Fruit fly (Drosophila melanogaster): ENCODE data around the gene gwl.

Gene gwl

DNA sequence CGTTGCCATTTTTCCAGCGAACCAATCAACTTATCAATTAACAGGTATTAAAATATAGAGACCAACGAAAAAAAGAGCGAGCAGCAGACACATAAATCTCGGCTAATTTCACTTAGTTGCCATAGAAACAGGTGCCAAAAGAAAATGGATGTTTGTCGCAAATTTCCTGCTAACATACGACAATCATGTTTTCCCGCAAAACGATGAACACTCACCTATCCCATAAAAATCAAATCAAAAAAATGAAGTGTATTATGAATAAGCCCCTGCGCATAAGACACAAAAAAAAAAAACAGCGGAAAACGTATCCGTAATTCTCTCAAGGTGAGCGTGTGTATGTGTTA is 4.4 kb upstream of the gwl start:
- TF ChIP-seq CrebA (GFP tag; optimal IDR thresholded peaks at IDR 0.05; ENCODE audit: borderline replicate concordance): no peak
- TF ChIP-seq Hr83 (GFP tag; optimal IDR thresholded peaks at IDR 0.05; ENCODE audit: poor library complexity, severe bottlenecking): peak; percentile 34
- peak; percentile 11 for TF ChIP-seq ey (GFP tag; optimal IDR thresholded peaks at IDR 0.05)
- no peak for TF ChIP-seq tai (GFP tag; optimal IDR thresholded peaks at IDR 0.05)
- peak; percentile 16 for TF ChIP-seq psq (GFP tag; optimal IDR thresholded peaks at IDR 0.05)
- TF ChIP-seq foxo (GFP tag; optimal IDR thresholded peaks at IDR 0.05): no peak
- peak; percentile 52 for TF ChIP-seq sv (GFP tag; optimal IDR thresholded peaks at IDR 0.05)

DNA sequence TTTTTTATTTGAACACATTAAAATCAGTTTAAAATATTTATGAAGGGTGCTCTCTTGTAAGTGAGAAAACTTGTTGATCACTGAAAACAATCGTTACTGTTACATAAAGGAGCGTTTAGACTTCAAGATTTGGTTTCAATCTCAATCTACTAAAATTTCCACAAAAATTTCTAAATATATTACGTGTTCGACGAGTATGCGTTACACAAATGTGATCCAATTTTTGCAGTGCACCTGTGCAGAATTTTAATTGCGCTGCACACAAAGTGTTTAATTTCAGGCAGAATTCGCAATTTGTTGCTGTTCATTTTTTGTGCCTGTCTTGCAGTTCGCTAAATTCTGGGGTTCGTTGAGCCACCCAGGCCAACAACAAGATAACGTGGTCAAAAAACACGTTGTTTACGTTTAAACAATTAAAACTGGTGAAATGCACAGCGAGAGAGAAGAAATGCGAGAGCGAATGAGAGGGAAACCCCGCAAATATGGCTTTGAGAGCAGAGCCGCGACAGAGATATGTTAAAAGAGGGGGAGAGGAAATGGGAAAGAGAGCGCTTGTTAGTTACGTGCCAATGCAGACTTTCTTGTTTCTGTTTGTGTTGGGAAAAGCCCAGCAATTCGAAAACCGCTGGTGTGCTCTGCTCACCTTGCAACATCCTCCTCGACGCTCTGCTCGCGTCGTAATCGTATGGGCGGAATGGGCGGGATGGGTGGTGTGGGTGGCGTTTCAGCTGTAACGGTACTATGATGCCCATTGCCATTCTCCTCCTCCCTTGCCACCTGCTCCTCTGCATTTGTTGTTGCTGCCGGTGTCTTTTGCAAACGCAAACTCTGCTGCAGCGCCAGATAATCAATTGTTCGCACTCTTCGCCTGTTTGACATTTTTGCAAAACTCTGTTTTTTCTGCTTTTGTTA is 3.6 kb upstream of the gwl start:
- peak; percentile 55 for TF ChIP-seq dmrt93B (GFP tag; optimal IDR thresholded peaks at IDR 0.05)
- peak; percentile 26 to 71 for TF ChIP-seq foxo (GFP tag; optimal IDR thresholded peaks at IDR 0.05)
- peak; percentile 14 for TF ChIP-seq dsf (GFP tag; optimal IDR thresholded peaks at IDR 0.05; ENCODE audit: borderline replicate concordance)
- peak; percentile 62 for TF ChIP-seq Hnf4 (GFP tag; optimal IDR thresholded peaks at IDR 0.05)
- TF ChIP-seq GATAd (GFP tag; optimal IDR thresholded peaks at IDR 0.05): no peak
- TF ChIP-seq N (GFP tag; optimal IDR thresholded peaks at IDR 0.05): peak; percentile 12
- no peak for TF ChIP-seq jim (GFP tag; optimal IDR thresholded peaks at IDR 0.05)
- TF ChIP-seq CG9705 (GFP tag; optimal IDR thresholded peaks at IDR 0.05): peak; percentile 16
- TF ChIP-seq HLH106 (tag; optimal IDR thresholded peaks at IDR 0.05): peak; percentile 70
- TF ChIP-seq CG32264 (GFP tag; optimal IDR thresholded peaks at IDR 0.05): no peak
- TF ChIP-seq lola (GFP tag; optimal IDR thresholded peaks at IDR 0.05): no peak
- peak; percentile 81 for TF ChIP-seq br (GFP tag; optimal IDR thresholded peaks at IDR 0.05)
- no peak for TF ChIP-seq usp (GFP tag; optimal IDR thresholded peaks at IDR 0.05)
- peak; percentile 47 for TF ChIP-seq woc (GFP tag; optimal IDR thresholded peaks at IDR 0.05)
- TF ChIP-seq Vsx2 (GFP tag; optimal IDR thresholded peaks at IDR 0.05; ENCODE audit: partially characterized antibody): peak; percentile 52
- no peak for TF ChIP-seq Rel (GFP tag; optimal IDR thresholded peaks at IDR 0.05)
- peak; percentile 99 for TF ChIP-seq Rel (tag; optimal IDR thresholded peaks at IDR 0.05)
- no peak for TF ChIP-seq Abd-B (GFP tag; optimal IDR thresholded peaks at IDR 0.05)
- no peak for TF ChIP-seq tai (GFP tag; optimal IDR thresholded peaks at IDR 0.05)
- peak; percentile 51 for TF ChIP-seq Sp1 (GFP tag; optimal IDR thresholded peaks at IDR 0.05)
- peak; percentile 73 for TF ChIP-seq dl (GFP tag; optimal IDR thresholded peaks at IDR 0.05; ENCODE audit: insufficient read depth in 1 of 2, partially characterized antibody in 2 of 2)
- peak; percentile 80 for TF ChIP-seq Dif (GFP tag; optimal IDR thresholded peaks at IDR 0.05; ENCODE audit: partially characterized antibody)
- peak; percentile 82 for TF ChIP-seq rgr (GFP tag; optimal IDR thresholded peaks at IDR 0.05)
- no peak for TF ChIP-seq Dfd (GFP tag; optimal IDR thresholded peaks at IDR 0.05)
- peak; percentile 73 for TF ChIP-seq fru (GFP tag; optimal IDR thresholded peaks at IDR 0.05)
- TF ChIP-seq sage (GFP tag; optimal IDR thresholded peaks at IDR 0.05): peak; percentile 62
- peak; percentile 70 for TF ChIP-seq ey (GFP tag; optimal IDR thresholded peaks at IDR 0.05)
- no peak for TF ChIP-seq Hr83 (GFP tag; optimal IDR thresholded peaks at IDR 0.05; ENCODE audit: poor library complexity, severe bottlenecking)
- TF ChIP-seq h (GFP tag; optimal IDR thresholded peaks at IDR 0.05): peak; percentile 67
- TF ChIP-seq pan (optimal IDR thresholded peaks at IDR 0.05): no peak
- TF ChIP-seq Hr78 (GFP tag; optimal IDR thresholded peaks at IDR 0.05): no peak
- TF ChIP-seq brk (GFP tag; optimal IDR thresholded peaks at IDR 0.05): peak; percentile 11
- peak; percentile 62 for TF ChIP-seq OdsH (GFP tag; optimal IDR thresholded peaks at IDR 0.05)
- TF ChIP-seq CrebA (GFP tag; optimal IDR thresholded peaks at IDR 0.05; ENCODE audit: borderline replicate concordance): no peak
- TF ChIP-seq Mio (GFP tag; optimal IDR thresholded peaks at IDR 0.05): no peak
- TF ChIP-seq Myc (optimal IDR thresholded peaks at IDR 0.05): no peak
- peak; percentile 24 for TF ChIP-seq Jra (GFP tag; optimal IDR thresholded peaks at IDR 0.05)
- no peak for TF ChIP-seq psq (GFP tag; optimal IDR thresholded peaks at IDR 0.05)
- no peak for TF ChIP-seq sv (GFP tag; optimal IDR thresholded peaks at IDR 0.05)
